Fruit fly (Drosophila melanogaster): ENCODE measurements around the gene CG11964.

CG11964 gene

dm6 chr3R:8927052-8927816 is 17.6 kb downstream of the CG11964 start:
- TF ChIP-seq Kr (GFP tag; optimal IDR thresholded peaks at IDR 0.05) (peak; percentile 36), sqz (GFP tag; optimal IDR thresholded peaks at IDR 0.05) (peak; percentile 90), B-H1 (GFP tag; IDR thresholded peaks at IDR 0.05) (no peak), CG1647 (GFP tag; optimal IDR thresholded peaks at IDR 0.05) (peak; percentile 47), CG12744 (GFP tag; optimal IDR thresholded peaks at IDR 0.05) (peak; percentile 26), crol (GFP tag; IDR thresholded peaks at IDR 0.05) (peak; percentile 24; the same call in 1 of the 2 replicates), corto (GFP tag; optimal IDR thresholded peaks at IDR 0.05) (peak; percentile 5), CG2199 (GFP tag; IDR thresholded peaks at IDR 0.05) (peak; percentile 90; the same call in 2 of the 3 replicates), aop (GFP tag; IDR thresholded peaks at IDR 0.05) (peak; percentile 43; the same call in 1 of the 2 replicates), CG17328 (GFP tag; IDR thresholded peaks at IDR 0.05) (no peak), Dll (GFP tag; IDR thresholded peaks at IDR 0.05; ENCODE audit: partially characterized antibody) (0 out of 4 replicates have a peak, but pooled peaks have one; percentile 9), bsh (GFP tag; optimal IDR thresholded peaks at IDR 0.05) (peak in 1 of 2 experiments; percentile 47), kni (GFP tag; optimal IDR thresholded peaks at IDR 0.05) (peak; percentile 30), CG15479 (GFP tag; optimal IDR thresholded peaks at IDR 0.05) (peak; percentile 69), ATbp (GFP tag; optimal IDR thresholded peaks at IDR 0.05) (no peak), CG4360 (GFP tag; IDR thresholded peaks at IDR 0.05) (peak; percentile 97), pfk (GFP tag; optimal IDR thresholded peaks at IDR 0.05) (peak; percentile 99), maf-S (GFP tag; optimal IDR thresholded peaks at IDR 0.05) (peak; percentile 40), ase (GFP tag; IDR thresholded peaks at IDR 0.05) (no peak; the same call in 2 of the 3 replicates), pum (GFP tag; optimal IDR thresholded peaks at IDR 0.05) (no peak), nau (GFP tag; optimal IDR thresholded peaks at IDR 0.05) (no peak), cad (GFP tag; optimal IDR thresholded peaks at IDR 0.05) (no peak), nom (GFP tag; optimal IDR thresholded peaks at IDR 0.05) (peak; percentile 96), dimm (GFP tag; IDR thresholded peaks at IDR 0.05) (no peak), gsb (GFP tag; IDR thresholded peaks at IDR 0.05) (no peak), ci (GFP tag; IDR thresholded peaks at IDR 0.05) (no peak), Fer1 (GFP tag; optimal IDR thresholded peaks at IDR 0.05) (no peak), pros (GFP tag; optimal IDR thresholded peaks at IDR 0.05) (peak; percentile 73), grn (GFP tag; optimal IDR thresholded peaks at IDR 0.05) (peak; percentile 57), CG13775 (GFP tag; optimal IDR thresholded peaks at IDR 0.05) (no peak), danr (GFP tag; IDR thresholded peaks at IDR 0.05) (no peak)

dm6 chr3R:8926554-8926951 is 18.3 kb downstream of the CG11964 start:
- TF ChIP-seq CG9932 (GFP tag; IDR thresholded peaks at IDR 0.05) (no peak), Awh (GFP tag; IDR thresholded peaks at IDR 0.05) (peak; percentile 61; the same call in 1 of the 2 replicates), oc (tag; optimal IDR thresholded peaks at IDR 0.05) (peak; percentile 51)

dm6 chr3R:8925924-8926553 is 18.8 kb downstream of the CG11964 start:
- TF ChIP-seq CG10267 (tag; optimal IDR thresholded peaks at IDR 0.05) (peak; percentile 69), CG10654 (GFP tag; optimal IDR thresholded peaks at IDR 0.05) (peak; percentile 24), org-1 (GFP tag; optimal IDR thresholded peaks at IDR 0.05) (peak; percentile 35), Awh (GFP tag; IDR thresholded peaks at IDR 0.05) (peak; percentile 86), HmgD (GFP tag; optimal IDR thresholded peaks at IDR 0.05) (no peak), tio (GFP tag; optimal IDR thresholded peaks at IDR 0.05) (peak; percentile 23), yki (optimal IDR thresholded peaks at IDR 0.05) (no peak), Bdp1 (GFP tag; optimal IDR thresholded peaks at IDR 0.05) (peak; percentile 6), CG1792 (GFP tag; optimal IDR thresholded peaks at IDR 0.05) (peak; percentile 13), CG18619 (GFP tag; optimal IDR thresholded peaks at IDR 0.05) (no peak), knrl (GFP tag; IDR thresholded peaks at IDR 0.05; ENCODE audit: partially characterized antibody) (no peak), HLH3B (GFP tag; IDR thresholded peaks at IDR 0.05) (peak; percentile 23; the same call in 1 of the 2 replicates), Hmx (GFP tag; optimal IDR thresholded peaks at IDR 0.05) (no peak), CG3726 (GFP tag; IDR thresholded peaks at IDR 0.05) (peak; percentile 61; the same call in 1 of the 3 replicates), Atf3 (GFP tag; optimal IDR thresholded peaks at IDR 0.05) (peak; percentile 22), Fer1 (GFP tag; optimal IDR thresholded peaks at IDR 0.05) (no peak)

All from whole organism, embryonic.